Fruit fly (Drosophila melanogaster): ENCODE measurements around the gene CG44002.

Gene CG44002

dm6 chr2L:3123562-3124345 is 47.1 kb downstream of the CG44002 start:
- no peak for TF ChIP-seq CG34367 (tag; optimal IDR thresholded peaks at IDR 0.05)
- TF ChIP-seq Pif1B (GFP tag; optimal IDR thresholded peaks at IDR 0.05): no peak
- no peak for TF ChIP-seq CG12605 (GFP tag; IDR thresholded peaks at IDR 0.05)
- TF ChIP-seq Pif1A (GFP tag; optimal IDR thresholded peaks at IDR 0.05): no peak
- no peak for TF ChIP-seq fd96Ca (GFP tag; IDR thresholded peaks at IDR 0.05)
- TF ChIP-seq CG4496 (GFP tag; IDR thresholded peaks at IDR 0.05): no peak
- no peak for TF ChIP-seq CG13204 (GFP tag; optimal IDR thresholded peaks at IDR 0.05)
- no peak for TF ChIP-seq CG14655 (GFP tag; optimal IDR thresholded peaks at IDR 0.05)
- TF ChIP-seq EcR (GFP tag; optimal IDR thresholded peaks at IDR 0.05): no peak
- no peak for TF ChIP-seq D1 (tag; optimal IDR thresholded peaks at IDR 0.05)
- no peak for TF ChIP-seq CG10348 (GFP tag; IDR thresholded peaks at IDR 0.05)
- TF ChIP-seq Ets98B (GFP tag; IDR thresholded peaks at IDR 0.05): no peak
- no peak for TF ChIP-seq CG15710 (tag; optimal IDR thresholded peaks at IDR 0.05)
- TF ChIP-seq gl (tag; optimal IDR thresholded peaks at IDR 0.05): no peak
- TF ChIP-seq CG9948 (tag; optimal IDR thresholded peaks at IDR 0.05): no peak
- TF ChIP-seq CG17806 (tag; optimal IDR thresholded peaks at IDR 0.05): no peak
- TF ChIP-seq rn (GFP tag; IDR thresholded peaks at IDR 0.05): no peak
- TF ChIP-seq CG8159 (tag; optimal IDR thresholded peaks at IDR 0.05): no peak
- TF ChIP-seq CG32121 (GFP tag; IDR thresholded peaks at IDR 0.05): no peak
- no peak for TF ChIP-seq CG8301 (tag; optimal IDR thresholded peaks at IDR 0.05)

DNA sequence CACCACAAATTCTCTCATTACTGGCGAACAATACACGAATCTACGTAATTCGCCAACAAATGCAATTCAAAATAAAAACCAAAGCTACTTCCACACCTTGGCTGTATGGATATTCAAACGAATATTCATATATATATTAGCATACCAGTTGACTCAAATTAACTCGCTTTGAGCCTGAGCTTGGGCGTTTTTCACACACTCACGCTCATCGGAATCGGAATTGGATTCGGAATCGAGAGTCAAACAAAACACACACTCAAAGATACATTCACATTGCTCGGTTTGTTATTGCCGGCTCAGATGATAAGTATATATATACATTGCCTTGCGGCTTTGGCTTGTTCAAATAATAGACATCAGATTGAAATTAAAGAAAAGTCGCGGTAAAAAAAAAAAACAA is 48.7 kb downstream of the CG44002 start:
- no peak for TF ChIP-seq Ets98B (GFP tag; IDR thresholded peaks at IDR 0.05)
- no peak for TF ChIP-seq CG8159 (tag; optimal IDR thresholded peaks at IDR 0.05)
- no peak for TF ChIP-seq CG9948 (tag; optimal IDR thresholded peaks at IDR 0.05)
- no peak for TF ChIP-seq CG34367 (tag; optimal IDR thresholded peaks at IDR 0.05)
- TF ChIP-seq CG4496 (GFP tag; IDR thresholded peaks at IDR 0.05): no peak
- no peak for TF ChIP-seq CG14655 (GFP tag; optimal IDR thresholded peaks at IDR 0.05)
- no peak for TF ChIP-seq Pif1A (GFP tag; optimal IDR thresholded peaks at IDR 0.05)
- no peak for TF ChIP-seq CG8301 (tag; optimal IDR thresholded peaks at IDR 0.05)
- TF ChIP-seq EcR (GFP tag; optimal IDR thresholded peaks at IDR 0.05): no peak
- no peak for TF ChIP-seq gl (tag; optimal IDR thresholded peaks at IDR 0.05)
- no peak for TF ChIP-seq D1 (tag; optimal IDR thresholded peaks at IDR 0.05)
- no peak for TF ChIP-seq CG32121 (GFP tag; IDR thresholded peaks at IDR 0.05)
- no peak for TF ChIP-seq CG13204 (GFP tag; optimal IDR thresholded peaks at IDR 0.05)
- no peak for TF ChIP-seq Snoo (tag; optimal IDR thresholded peaks at IDR 0.05)
- TF ChIP-seq CG15710 (tag; optimal IDR thresholded peaks at IDR 0.05): no peak
- TF ChIP-seq rn (GFP tag; IDR thresholded peaks at IDR 0.05): no peak
- TF ChIP-seq fd96Ca (GFP tag; IDR thresholded peaks at IDR 0.05): no peak
- TF ChIP-seq CG10348 (GFP tag; IDR thresholded peaks at IDR 0.05): no peak

DNA sequence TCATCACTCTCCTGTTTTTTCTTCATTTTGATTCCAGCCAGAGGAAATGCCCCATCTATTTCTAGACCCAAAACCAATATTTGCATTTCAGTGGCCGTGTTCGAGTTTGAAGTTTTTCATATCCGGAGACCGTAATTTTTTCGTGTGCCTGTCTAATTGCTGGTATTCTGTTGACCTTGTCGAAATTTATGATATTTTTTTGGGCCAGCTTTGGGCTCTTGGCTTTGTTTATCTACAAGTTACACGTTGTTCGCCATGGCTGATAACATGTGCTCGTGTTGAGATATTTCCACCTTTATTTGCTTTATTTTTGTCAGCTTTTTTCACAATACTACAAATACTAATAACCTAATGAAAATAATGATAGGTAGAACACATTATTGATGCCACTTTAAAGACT is 49.1 kb downstream of the CG44002 start:
- TF ChIP-seq fd96Ca (GFP tag; IDR thresholded peaks at IDR 0.05) (no peak), CG10348 (GFP tag; IDR thresholded peaks at IDR 0.05) (no peak), CG9948 (tag; optimal IDR thresholded peaks at IDR 0.05) (no peak), CG12605 (GFP tag; IDR thresholded peaks at IDR 0.05) (no peak), CG8301 (tag; optimal IDR thresholded peaks at IDR 0.05) (no peak), CG14655 (GFP tag; optimal IDR thresholded peaks at IDR 0.05) (no peak), CG32121 (GFP tag; IDR thresholded peaks at IDR 0.05) (no peak), CG8159 (tag; optimal IDR thresholded peaks at IDR 0.05) (no peak), CG34367 (tag; optimal IDR thresholded peaks at IDR 0.05) (no peak), CG4496 (GFP tag; IDR thresholded peaks at IDR 0.05) (no peak), rn (GFP tag; IDR thresholded peaks at IDR 0.05) (no peak), CG13204 (GFP tag; optimal IDR thresholded peaks at IDR 0.05) (no peak)

DNA sequence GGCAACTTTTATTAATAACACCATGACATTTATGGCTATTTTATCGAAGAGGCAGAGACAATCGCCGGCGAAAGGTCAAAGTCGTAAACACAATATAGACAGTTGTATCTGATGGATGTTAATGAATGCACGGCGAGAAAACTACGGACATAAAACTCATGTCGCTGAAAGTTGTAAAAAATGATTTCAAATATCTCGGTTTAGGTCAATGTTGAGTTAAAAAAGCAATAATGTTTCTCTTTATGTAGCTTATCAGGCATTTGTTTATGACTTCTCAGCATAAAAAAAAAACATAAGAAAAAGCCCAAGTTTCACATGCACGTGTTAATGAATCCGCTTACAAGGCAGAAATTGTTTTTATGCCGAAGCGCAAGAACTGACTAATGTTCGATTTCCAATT is 49.6 kb downstream of the CG44002 start:
- TF ChIP-seq D1 (tag; optimal IDR thresholded peaks at IDR 0.05): no peak
- TF ChIP-seq CG15710 (tag; optimal IDR thresholded peaks at IDR 0.05): no peak
- TF ChIP-seq gl (tag; optimal IDR thresholded peaks at IDR 0.05): no peak
- TF ChIP-seq Pif1A (GFP tag; optimal IDR thresholded peaks at IDR 0.05): no peak
- TF ChIP-seq CG8301 (tag; optimal IDR thresholded peaks at IDR 0.05): no peak
- no peak for TF ChIP-seq Ets98B (GFP tag; IDR thresholded peaks at IDR 0.05)
- no peak for TF ChIP-seq CG13204 (GFP tag; optimal IDR thresholded peaks at IDR 0.05)
- TF ChIP-seq rn (GFP tag; IDR thresholded peaks at IDR 0.05): no peak
- no peak for TF ChIP-seq CG12605 (GFP tag; IDR thresholded peaks at IDR 0.05)
- TF ChIP-seq CG17806 (tag; optimal IDR thresholded peaks at IDR 0.05): no peak
- no peak for TF ChIP-seq Pif1B (GFP tag; optimal IDR thresholded peaks at IDR 0.05)

dm6 chr2L:3120820-3121219 is 50.1 kb downstream of the CG44002 start:
- TF ChIP-seq CG12605 (GFP tag; IDR thresholded peaks at IDR 0.05): no peak

Data from whole organism, pupa.